Fruit fly (Drosophila melanogaster): ENCODE measurements around the gene Flad1.
A peak's percentile ranks its signal among the peaks of the same experiment; 100 is the strongest.

- TF ChIP-seq CG10669 (GFP tag; optimal IDR thresholded peaks at IDR 0.05) (peak; percentile 16), Blimp-1 (GFP tag; optimal IDR thresholded peaks at IDR 0.05) (no peak)
These were observed 36.6 kb upstream of the Flad1 start for dm6 chrX:12939951-12940350.
